Fruit fly (Drosophila melanogaster) whole organism, embryonic: ENCODE measurements around the gene CG13481.
A peak's percentile ranks its signal among the peaks of the same experiment; 100 is the strongest.

Experiments used
- BEAF-32 ChIP-seq: fragments of 200-800 bp; sonication (Bioruptor generic); optimal IDR thresholded peaks from 3 replicates; lab custom pipeline; 2017; ENCODE audit warnings: missing biosample characterization, missing genetic modification characterization, mild to moderate bottlenecking, moderate library complexity, missing genetic modification reagents
- BtbVII ChIP-seq: fragments of 200-800 bp; sonication (Bioruptor generic); optimal IDR thresholded peaks from 3 replicates; lab custom pipeline; 2017; ENCODE audit warnings: missing biosample characterization, mild to moderate bottlenecking, missing genetic modification characterization
- CG10274 ChIP-seq: fragments of 200-800 bp; sonication (Bioruptor generic); optimal IDR thresholded peaks from 3 replicates; lab custom pipeline; 2017; ENCODE audit warnings: missing biosample characterization, mild to moderate bottlenecking, missing genetic modification characterization
- CG10366 ChIP-seq: fragments of 200-800 bp; sonication (Bioruptor generic); IDR thresholded peaks from 2 replicates; pipeline ENCODE4 v1.3.6; 2022; ENCODE audit warnings: missing biosample characterization, missing genetic modification characterization
- CG10462 ChIP-seq: fragments of 200-800 bp; sonication (Bioruptor generic); optimal IDR thresholded peaks from 2 replicates; lab custom pipeline; 2016; ENCODE audit warnings: missing biosample characterization, missing genetic modification characterization
- CG11398 ChIP-seq: fragments of 200-800 bp; sonication (Bioruptor generic); optimal IDR thresholded peaks from 2 replicates; lab custom pipeline; 2016; ENCODE audit warnings: missing biosample characterization, missing genetic modification characterization
- CG11695 ChIP-seq: fragments of 200-800 bp; sonication (Bioruptor generic); IDR thresholded peaks from 3 replicates; pipeline ENCODE4 v1.3.6; 2022; ENCODE audit warnings: missing biosample characterization, missing genetic modification characterization
- CG11723 ChIP-seq: fragments of 200-800 bp; sonication (Bioruptor generic); optimal IDR thresholded peaks from 2 replicates; lab custom pipeline; 2017; ENCODE audit warnings: missing biosample characterization, mild to moderate bottlenecking, missing genetic modification characterization
- CG12236 ChIP-seq: fragments of 200-800 bp; sonication (Bioruptor generic); optimal IDR thresholded peaks from 2 replicates; lab custom pipeline; 2016; ENCODE audit warnings: missing biosample characterization, missing genetic modification characterization
- CG13424 ChIP-seq: fragments of 200-800 bp; sonication (Bioruptor generic); optimal IDR thresholded peaks from 2 replicates; lab custom pipeline; 2019; ENCODE audit warnings: missing biosample characterization, mild to moderate bottlenecking, missing genetic modification characterization, moderate library complexity
- CG17385 ChIP-seq: fragments of 200-800 bp; sonication (Bioruptor generic); optimal IDR thresholded peaks from 3 replicates; lab custom pipeline; 2018; ENCODE audit warnings: missing biosample characterization, mild to moderate bottlenecking, missing genetic modification characterization
- CG17912 ChIP-seq: fragments of 200-800 bp; sonication (Bioruptor generic); optimal IDR thresholded peaks from 2 replicates; lab custom pipeline; 2018; ENCODE audit warnings: missing biosample characterization, mild to moderate bottlenecking, missing genetic modification characterization
- CG31365 ChIP-seq: fragments of 200-800 bp; sonication (Bioruptor generic); optimal IDR thresholded peaks from 2 replicates; lab custom pipeline; 2018; ENCODE audit warnings: missing biosample characterization, mild to moderate bottlenecking, missing genetic modification characterization
- CG33213 ChIP-seq: fragments of 200-800 bp; sonication (Bioruptor generic); optimal IDR thresholded peaks from 3 replicates; lab custom pipeline; 2016; ENCODE audit warnings: missing biosample characterization, missing genetic modification characterization
- CG33557 ChIP-seq: fragments of 200-800 bp; sonication (Bioruptor generic); optimal IDR thresholded peaks from 2 replicates; lab custom pipeline; 2019; ENCODE audit warnings: missing biosample characterization, mild to moderate bottlenecking, missing genetic modification characterization, moderate library complexity
- CG3726 ChIP-seq: fragments of 200-800 bp; sonication (Bioruptor generic); IDR thresholded peaks from 3 replicates; pipeline ENCODE4, ENCODE4 v1.3.6; 2022; ENCODE audit warnings: missing biosample characterization, missing genetic modification characterization
- CG8281 ChIP-seq: fragments of 200-800 bp; sonication (Bioruptor generic); optimal IDR thresholded peaks from 2 replicates; lab custom pipeline; 2018; ENCODE audit warnings: missing biosample characterization, mild to moderate bottlenecking, missing genetic modification characterization, moderate library complexity
- CG8290 ChIP-seq, 3 experiments: fragments of 200-800 bp; sonication (Bioruptor generic); optimal IDR thresholded peaks; 2 replicates each; lab custom pipeline; 2016 to 2019; ENCODE audit warnings: missing biosample characterization in 3 of 3, missing genetic modification characterization in 3 of 3, mild to moderate bottlenecking in 2 of 3, moderate library complexity in 1 of 3
- CG8388 ChIP-seq: fragments of 200-800 bp; sonication (Bioruptor generic); optimal IDR thresholded peaks from 2 replicates; lab custom pipeline; 2019; ENCODE audit warnings: missing biosample characterization, mild to moderate bottlenecking, missing genetic modification characterization, moderate library complexity
- Camta ChIP-seq: fragments of 200-800 bp; sonication (Bioruptor generic); optimal IDR thresholded peaks from 2 replicates; lab custom pipeline; 2016; ENCODE audit warnings: missing biosample characterization, missing genetic modification characterization
- CoRest ChIP-seq: fragments of 200-800 bp; sonication (Bioruptor generic); optimal IDR thresholded peaks from 3 replicates; lab custom pipeline; 2018; ENCODE audit warnings: missing biosample characterization, mild to moderate bottlenecking, missing genetic modification characterization, moderate library complexity
- D19A ChIP-seq: fragments of 200-800 bp; optimal IDR thresholded peaks from 3 replicates; lab custom pipeline; 2019; ENCODE audit warnings: missing biosample characterization, mild to moderate bottlenecking, missing genetic modification characterization, moderate library complexity
- Doc2 ChIP-seq: fragments of 200-800 bp; sonication (Bioruptor generic); IDR thresholded peaks from 2 replicates; pipeline ENCODE4 v1.3.6; 2022; ENCODE audit warnings: missing biosample characterization, missing genetic modification characterization
- HLHmδ ChIP-seq: fragments of 200-800 bp; sonication (Bioruptor generic); optimal IDR thresholded peaks from 2 replicates; lab custom pipeline; 2018; ENCODE audit warnings: missing biosample characterization, mild to moderate bottlenecking, missing genetic modification characterization, moderate library complexity
- Hr78 ChIP-seq, 2 experiments: fragments of 200-800 bp in 1 of 2; fragments of >200 bp in 1 of 2; sonication (Bioruptor generic) in 1 of 2; optimal IDR thresholded peaks; 2 replicates each; lab custom pipeline; 2017 to 2019; ENCODE audit warnings: missing biosample characterization in 2 of 2, missing genetic modification characterization in 2 of 2, mild to moderate bottlenecking in 1 of 2, moderate library complexity in 1 of 2
- Ravus ChIP-seq: fragments of 200-800 bp; sonication (Bioruptor generic); IDR thresholded peaks from 2 replicates; pipeline ENCODE4 v1.3.6; 2022; ENCODE audit warnings: missing biosample characterization, missing genetic modification characterization
- Spps ChIP-seq: fragments of 200-800 bp; sonication (Bioruptor generic); optimal IDR thresholded peaks from 2 replicates; lab custom pipeline; 2018; ENCODE audit warnings: missing biosample characterization, mild to moderate bottlenecking, missing genetic modification characterization
- Stat92E ChIP-seq, 3 experiments: fragments of >200 bp in 2 of 3; fragments of 200-800 bp in 1 of 3; sonication (Bioruptor generic) in 1 of 3; optimal IDR thresholded peaks; 2 replicates each; lab custom pipeline; 2017 to 2019; ENCODE audit warnings: missing biosample characterization in 3 of 3, missing genetic modification characterization in 3 of 3, mild to moderate bottlenecking in 1 of 3, moderate library complexity in 1 of 3
- YL-1 ChIP-seq: fragments of 200-800 bp; sonication (Bioruptor generic); optimal IDR thresholded peaks from 3 replicates; lab custom pipeline; 2017; ENCODE audit warnings: missing biosample characterization, mild to moderate bottlenecking, missing genetic modification characterization
- ara ChIP-seq: fragments of 200-800 bp; sonication (Bioruptor generic); IDR thresholded peaks from 2 replicates; pipeline ENCODE4 v1.3.6; 2022; ENCODE audit warnings: missing biosample characterization, missing genetic modification characterization
- chm ChIP-seq: fragments of 200-800 bp; sonication (Bioruptor generic); IDR thresholded peaks from 2 replicates; pipeline ENCODE4 v1.3.6; 2022; ENCODE audit warnings: missing biosample characterization, missing genetic modification characterization
- crol ChIP-seq: fragments of 200-800 bp; sonication (Bioruptor generic); IDR thresholded peaks from 2 replicates; pipeline ENCODE4 v1.3.6; 2022; ENCODE audit warnings: missing biosample characterization, missing genetic modification characterization
- dan ChIP-seq: fragments of 200-800 bp; sonication (Bioruptor generic); IDR thresholded peaks from 2 replicates; pipeline ENCODE4 v1.3.6; 2022; ENCODE audit warnings: missing biosample characterization, missing genetic modification characterization
- exex ChIP-seq: fragments of 200-800 bp; sonication (Bioruptor generic); optimal IDR thresholded peaks from 4 replicates; lab custom pipeline; 2018; ENCODE audit warnings: missing biosample characterization, mild to moderate bottlenecking, missing genetic modification characterization, moderate library complexity
- gce ChIP-seq: fragments of 200-800 bp; sonication (Bioruptor generic); IDR thresholded peaks from 3 replicates; pipeline ENCODE4 v1.3.6; 2022; ENCODE audit warnings: missing biosample characterization, missing genetic modification characterization
- gsb-n ChIP-seq: fragments of 200-800 bp; sonication (Bioruptor generic); optimal IDR thresholded peaks from 3 replicates; lab custom pipeline; 2018; ENCODE audit warnings: missing biosample characterization, mild to moderate bottlenecking, missing genetic modification characterization
- hkb ChIP-seq, 2 experiments: fragments of 200-800 bp in 1 of 2; fragments of >200 bp in 1 of 2; sonication (Bioruptor generic) in 1 of 2; IDR thresholded peaks in 1 of 2; optimal IDR thresholded peaks in 1 of 2; 2 replicates each; pipeline versions ENCODE4 v1.3.6 to Lab custom; 2017 to 2022; ENCODE audit warnings: missing biosample characterization in 1 of 2, missing genetic modification characterization in 1 of 2
- jumu ChIP-seq: fragments of 200-800 bp; sonication (Bioruptor generic); optimal IDR thresholded peaks from 3 replicates; lab custom pipeline; 2016; ENCODE audit warnings: missing biosample characterization, missing genetic modification characterization
- onecut ChIP-seq: fragments of 200-800 bp; sonication (Bioruptor generic); IDR thresholded peaks from 2 replicates; pipeline ENCODE4 v1.3.6; 2022; ENCODE audit warnings: missing biosample characterization, missing genetic modification characterization
- phol ChIP-seq: fragments of 200-800 bp; sonication (Bioruptor generic); optimal IDR thresholded peaks from 3 replicates; lab custom pipeline; 2018; ENCODE audit warnings: missing biosample characterization, mild to moderate bottlenecking, missing genetic modification characterization, moderate library complexity
- ranshi ChIP-seq: fragments of 200-800 bp; sonication (Bioruptor generic); IDR thresholded peaks from 2 replicates; pipeline ENCODE4 v1.3.6; 2022; ENCODE audit warnings: missing biosample characterization, missing genetic modification characterization
- ro ChIP-seq: fragments of 200-800 bp; sonication (Bioruptor generic); IDR thresholded peaks from 2 replicates; pipeline ENCODE4 v1.3.6; 2022; ENCODE audit warnings: missing biosample characterization, missing genetic modification characterization
- shn ChIP-seq: fragments of 200-800 bp; sonication (Bioruptor generic); optimal IDR thresholded peaks from 3 replicates; lab custom pipeline; 2016; ENCODE audit warnings: missing biosample characterization, missing genetic modification characterization
- sima ChIP-seq: fragments of 200-800 bp; sonication (Bioruptor generic); optimal IDR thresholded peaks from 2 replicates; lab custom pipeline; 2016; ENCODE audit warnings: missing biosample characterization, missing genetic modification characterization
- slp2 ChIP-seq: fragments of 200-800 bp; sonication (Bioruptor generic); optimal IDR thresholded peaks from 2 replicates; lab custom pipeline; 2016; ENCODE audit warnings: missing biosample characterization, missing genetic modification characterization
- sqz ChIP-seq: fragments of 200-800 bp; sonication (Bioruptor generic); optimal IDR thresholded peaks from 3 replicates; lab custom pipeline; 2018; ENCODE audit warnings: missing biosample characterization, mild to moderate bottlenecking, missing genetic modification characterization
- stwl ChIP-seq: fragments of 200-800 bp; sonication (Bioruptor generic); optimal IDR thresholded peaks from 3 replicates; lab custom pipeline; 2018; ENCODE audit warnings: missing biosample characterization, mild to moderate bottlenecking, missing genetic modification characterization, moderate library complexity
- trem ChIP-seq: fragments of 200-800 bp; optimal IDR thresholded peaks from 3 replicates; lab custom pipeline; 2019; ENCODE audit warnings: missing biosample characterization, mild to moderate bottlenecking, missing genetic modification characterization, moderate library complexity
- vfl ChIP-seq: fragments of 200-800 bp; sonication (Bioruptor generic); optimal IDR thresholded peaks from 2 replicates; lab custom pipeline; 2016; ENCODE audit warnings: missing biosample characterization, missing genetic modification characterization

CG13481 gene

DNA sequence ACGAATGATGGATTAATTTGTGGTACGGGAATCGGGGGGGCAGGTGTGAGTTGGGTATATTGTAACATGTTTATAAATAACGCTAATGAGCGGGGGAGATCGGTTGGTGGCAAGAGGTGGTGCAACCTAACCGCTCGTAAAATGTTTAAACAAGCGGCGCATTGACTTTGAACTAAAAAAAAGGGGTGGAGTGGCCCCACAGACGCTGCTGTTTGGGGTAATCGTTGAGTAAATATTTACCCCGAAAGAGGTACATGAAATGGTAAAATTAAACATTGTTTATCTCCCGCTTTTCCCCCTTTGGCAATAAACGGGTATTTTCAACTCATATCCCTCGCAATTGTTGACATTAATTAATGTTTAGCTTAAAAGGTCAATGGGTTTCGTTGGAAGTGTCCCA, 3.4 kb downstream of the CG13481 start (continued):
- TF ChIP-seq ro (GFP tag; lab: Robert Waterston, UW) (no peak), dan (GFP tag; lab: Robert Waterston, UW) (no peak), CG8281 (peak; percentile 41), BEAF-32 (GFP tag; lab: Kevin White, UChicago) (no peak), phol (tag; lab: Kevin White, UChicago) (no peak), sqz (peak; percentile 83), Hr78 (GFP tag; optimal IDR thresholded peaks at IDR 0.05; lab: Kevin White, UChicago) (peak in 1 of 2 experiments; percentile 97), ara (GFP tag; lab: Robert Waterston, UW) (peak; percentile 46; the same call in 1 of the 2 replicates), Camta (GFP tag; lab: Kevin White, UChicago) (no peak), exex (tag; lab: Kevin White, UChicago) (peak; percentile 41), chm (peak; percentile 56; the same call in 1 of the 2 replicates), CG11695 (0 out of 3 replicates have a peak, but pooled peaks have one; percentile 32), hkb (optimal IDR thresholded peaks at IDR 0.05; lab: Kevin White, UChicago) (no peak), hkb (GFP tag; IDR thresholded peaks at IDR 0.05; lab: Robert Waterston, UW) (0 out of 2 replicates have a peak, but pooled peaks have one; percentile 56), CG33213 (peak; percentile 12), Ravus (GFP tag; lab: Robert Waterston, UW) (no peak), onecut (GFP tag; lab: Robert Waterston, UW) (peak; percentile 75), CG33557 (GFP tag; lab: Kevin White, UChicago) (peak; percentile 84), CG17912 (peak; percentile 76), HLHmδ (peak; percentile 10), CoRest (peak; percentile 32), CG11723 (GFP tag; lab: Kevin White, UChicago) (peak; percentile 73), CG10274 (peak; percentile 34), CG3726 (GFP tag; lab: Robert Waterston, UW) (no peak), YL-1 (GFP tag; lab: Kevin White, UChicago) (peak; percentile 45), CG11398 (GFP tag; lab: Kevin White, UChicago) (peak; percentile 11), CG8290 (GFP tag; optimal IDR thresholded peaks at IDR 0.05; lab: Kevin White, UChicago) (no peak), CG8290 (tag; optimal IDR thresholded peaks at IDR 0.05; lab: Kevin White, UChicago) (peak; percentile 44 to 84), slp2 (GFP tag; lab: Kevin White, UChicago) (peak; percentile 44), gsb-n (peak; percentile 79), CG8388 (GFP tag; lab: Kevin White, UChicago) (peak; percentile 49), trem (tag; lab: Kevin White, UChicago) (peak; percentile 47), Doc2 (GFP tag; lab: Robert Waterston, UW) (no peak), sima (GFP tag; lab: Kevin White, UChicago) (no peak), stwl (tag; lab: Kevin White, UChicago) (peak; percentile 1), CG13424 (tag; lab: Kevin White, UChicago) (peak; percentile 57), CG10462 (GFP tag; lab: Kevin White, UChicago) (peak; percentile 7), jumu (GFP tag; lab: Kevin White, UChicago) (no peak), CG10366 (peak; percentile 16; the same call in 1 of the 2 replicates), ranshi (GFP tag; lab: Robert Waterston, UW) (0 out of 2 replicates have a peak, but pooled peaks have one; percentile 31), gce (GFP tag; lab: Robert Waterston, UW) (peak; percentile 63; the same call in 2 of the 3 replicates), shn (GFP tag; lab: Kevin White, UChicago) (no peak), CG12236 (GFP tag; lab: Kevin White, UChicago) (peak; percentile 48), CG17385 (GFP tag; lab: Kevin White, UChicago) (peak; percentile 52), vfl (no peak), BtbVII (GFP tag; lab: Kevin White, UChicago) (peak; percentile 56), Spps (tag; lab: Kevin White, UChicago) (peak; percentile 60), D19A (tag; lab: Kevin White, UChicago) (peak; percentile 54), CG31365 (tag; lab: Kevin White, UChicago) (peak; percentile 64), crol (peak; percentile 91), Stat92E (GFP tag; optimal IDR thresholded peaks at IDR 0.05; lab: Kevin White, UChicago) (peak in 1 of 3 experiments; percentile 4)
